Fruit fly (Drosophila melanogaster) ovary, adult (tissue): ENCODE data around the gene Raf.
A peak's percentile ranks its signal among the peaks of the same experiment; 100 is the strongest.

Source experiments
- CG17801 ChIP-seq: fragments of 200-800 bp; optimal IDR thresholded peaks from 2 replicates; lab custom pipeline; 2019; ENCODE audit warnings: missing biosample characterization, mild to moderate bottlenecking, missing genetic modification characterization, moderate library complexity; ENCODE audit not compliant: partially characterized antibody

Raf gene

dm6 chrX:2349510-2350227 is 54.4 kb downstream of the Raf start:
- no peak for TF ChIP-seq CG17801 (GFP tag; lab: Kevin White, UChicago)

dm6 chrX:2350228-2350564 is 54.9 kb downstream of the Raf start:
- TF ChIP-seq CG17801 (GFP tag; lab: Kevin White, UChicago): no peak

dm6 chrX:2352819-2353218 is 57.6 kb downstream of the Raf start:
- TF ChIP-seq CG17801 (GFP tag; lab: Kevin White, UChicago): no peak

- no peak for TF ChIP-seq CG17801 (GFP tag; lab: Kevin White, UChicago)
Observed at dm6 chrX:2354169-2354568, 58.9 kb downstream of the Raf start.

- no peak for TF ChIP-seq CG17801 (GFP tag; lab: Kevin White, UChicago)
Observed at dm6 chrX:2355531-2355986, 60.3 kb downstream of the Raf start.

dm6 chrX:2356441-2356840 is 61.2 kb downstream of the Raf start:
- no peak for TF ChIP-seq CG17801 (GFP tag; lab: Kevin White, UChicago)

dm6 chrX:2358195-2358594 is 62.9 kb downstream of the Raf start:
- TF ChIP-seq CG17801 (GFP tag; lab: Kevin White, UChicago): no peak

- TF ChIP-seq CG17801 (GFP tag; lab: Kevin White, UChicago): no peak
Observed at dm6 chrX:2359845-2360244, 64.6 kb downstream of the Raf start.

dm6 chrX:2360992-2361391 is 65.7 kb downstream of the Raf start:
- peak; percentile 10 for TF ChIP-seq CG17801 (GFP tag; lab: Kevin White, UChicago)

- no peak for TF ChIP-seq CG17801 (GFP tag; lab: Kevin White, UChicago)
Observed at dm6 chrX:2362414-2362813, 67.1 kb downstream of the Raf start.

dm6 chrX:2363733-2364132 is 68.5 kb downstream of the Raf start:
- no peak for TF ChIP-seq CG17801 (GFP tag; lab: Kevin White, UChicago)

dm6 chrX:2365405-2365804 is 70.1 kb downstream of the Raf start:
- TF ChIP-seq CG17801 (GFP tag; lab: Kevin White, UChicago): no peak

dm6 chrX:2366171-2366570 is 70.9 kb downstream of the Raf start, which contains the start of gene CG2841:
Gene CG2841 (minus strand): TSS chrX:2366356.
- TF ChIP-seq CG17801 (GFP tag; lab: Kevin White, UChicago): no peak

dm6 chrX:2383121-2383848 is 88.0 kb downstream of the Raf start:
- TF ChIP-seq CG17801 (GFP tag; lab: Kevin White, UChicago): no peak

- no peak for TF ChIP-seq CG17801 (GFP tag; lab: Kevin White, UChicago)
Observed at dm6 chrX:2387579-2388362, 92.5 kb downstream of the Raf start, which contains the start of gene PsGEF. Gene PsGEF (minus strand): TSS chrX:2387664.
